Fruit fly (Drosophila melanogaster): ENCODE measurements around the gene CG12605.
A peak's percentile ranks its signal among the peaks of the same experiment; 100 is the strongest.

Gene CG12605

dm6 chr3L:3952468-3952867 is 12.1 kb downstream of the CG12605 start, which contains the start of gene CG14984 (continued):
- TF ChIP-seq pita (GFP tag; optimal IDR thresholded peaks at IDR 0.05) (no peak), BEAF-32 (GFP tag; optimal IDR thresholded peaks at IDR 0.05) (no peak), Gsc (GFP tag; IDR thresholded peaks at IDR 0.05) (no peak), NK7.1 (GFP tag; optimal IDR thresholded peaks at IDR 0.05) (no peak), CG11093 (GFP tag; IDR thresholded peaks at IDR 0.05) (no peak), fd102C (GFP tag; optimal IDR thresholded peaks at IDR 0.05) (no peak), NC2α (GFP tag; optimal IDR thresholded peaks at IDR 0.05) (no peak), CG17359 (tag; optimal IDR thresholded peaks at IDR 0.05) (peak; percentile 29), CG9727 (GFP tag; optimal IDR thresholded peaks at IDR 0.05) (peak; percentile 13), otp (GFP tag; IDR thresholded peaks at IDR 0.05) (no peak), E2f1 (GFP tag; IDR thresholded peaks at IDR 0.05) (0 out of 2 replicates have a peak, but pooled peaks have one; percentile 31), CG31224 (GFP tag; IDR thresholded peaks at IDR 0.05) (peak; percentile 59), dan (GFP tag; IDR thresholded peaks at IDR 0.05) (no peak), az2 (GFP tag; optimal IDR thresholded peaks at IDR 0.05) (no peak), Drgx (GFP tag; IDR thresholded peaks at IDR 0.05) (peak; percentile 72), BtbVII (GFP tag; optimal IDR thresholded peaks at IDR 0.05) (peak; percentile 36), lmd (GFP tag; IDR thresholded peaks at IDR 0.05) (peak; percentile 69), CG8944 (GFP tag; optimal IDR thresholded peaks at IDR 0.05) (no peak), CG6791 (GFP tag; IDR thresholded peaks at IDR 0.05; ENCODE audit: partially characterized antibody) (no peak), exex (tag; optimal IDR thresholded peaks at IDR 0.05) (no peak), Opbp (GFP tag; IDR thresholded peaks at IDR 0.05; ENCODE audit: partially characterized antibody) (no peak), yki (optimal IDR thresholded peaks at IDR 0.05) (no peak), CG13424 (tag; optimal IDR thresholded peaks at IDR 0.05) (no peak), gsb (GFP tag; IDR thresholded peaks at IDR 0.05) (peak; percentile 43; the same call in 1 of the 2 replicates), Antp (GFP tag; optimal IDR thresholded peaks at IDR 0.05) (peak; percentile 0), wor (GFP tag; IDR thresholded peaks at IDR 0.05) (no peak), lola (GFP tag; optimal IDR thresholded peaks at IDR 0.05) (no peak), Doc2 (GFP tag; IDR thresholded peaks at IDR 0.05) (no peak), CG31365 (tag; optimal IDR thresholded peaks at IDR 0.05) (no peak), Spps (tag; optimal IDR thresholded peaks at IDR 0.05) (no peak), chn (GFP tag; optimal IDR thresholded peaks at IDR 0.05) (no peak), oc (tag; optimal IDR thresholded peaks at IDR 0.05) (no peak), CG1832 (GFP tag; optimal IDR thresholded peaks at IDR 0.05) (no peak), CG17612 (GFP tag; IDR thresholded peaks at IDR 0.05) (no peak), eve (GFP tag; optimal IDR thresholded peaks at IDR 0.05) (no peak), ara (GFP tag; IDR thresholded peaks at IDR 0.05) (no peak), Mes4 (GFP tag; optimal IDR thresholded peaks at IDR 0.05) (no peak), psq (GFP tag; optimal IDR thresholded peaks at IDR 0.05) (no peak), ATbp (GFP tag; optimal IDR thresholded peaks at IDR 0.05) (no peak), lilli (GFP tag; optimal IDR thresholded peaks at IDR 0.05) (peak; percentile 57), ewg (GFP tag; optimal IDR thresholded peaks at IDR 0.05) (no peak), kni (GFP tag; optimal IDR thresholded peaks at IDR 0.05) (no peak), disco-r (GFP tag; optimal IDR thresholded peaks at IDR 0.05) (no peak), D19B (GFP tag; optimal IDR thresholded peaks at IDR 0.05) (peak; percentile 50), CG9215 (GFP tag; IDR thresholded peaks at IDR 0.05) (peak; percentile 58), fd3F (GFP tag; optimal IDR thresholded peaks at IDR 0.05) (no peak), CG16779 (GFP tag; IDR thresholded peaks at IDR 0.05) (no peak), sob (GFP tag; IDR thresholded peaks at IDR 0.05) (peak; percentile 72), Meics (GFP tag; optimal IDR thresholded peaks at IDR 0.05) (peak; percentile 72), CG8359 (GFP tag; optimal IDR thresholded peaks at IDR 0.05; ENCODE audit: borderline replicate concordance) (no peak), CG13123 (GFP tag; optimal IDR thresholded peaks at IDR 0.05) (no peak), slp2 (GFP tag; optimal IDR thresholded peaks at IDR 0.05) (no peak)
